Fruit fly (Drosophila melanogaster): ENCODE results near the gene CG5676.

DNA sequence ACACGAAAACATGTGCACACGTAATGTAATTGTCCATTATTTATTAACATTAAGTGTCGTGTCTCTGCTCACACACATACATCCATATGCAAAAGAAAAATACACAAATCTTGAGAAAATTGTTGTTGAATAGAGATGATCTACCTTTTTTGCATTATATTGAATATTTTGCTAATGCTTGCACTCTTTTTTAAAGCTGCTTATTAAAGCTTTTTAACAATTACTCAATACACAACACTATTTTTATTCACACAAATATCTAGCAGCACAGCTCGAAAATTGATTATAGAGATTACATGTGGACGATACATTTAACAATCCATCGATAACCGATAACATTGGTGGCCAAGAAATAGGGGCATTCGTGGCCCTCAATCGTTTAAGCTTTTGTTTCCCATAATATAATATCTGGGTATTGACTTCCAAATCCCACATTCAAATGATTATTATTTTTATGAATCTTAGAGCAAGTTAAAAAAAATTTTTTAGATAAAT, 36.4 kb upstream of the CG5676 start, which contains the start of gene Ufd4:
- TF ChIP-seq psq (optimal IDR thresholded peaks at IDR 0.05) (no peak), ttk (optimal IDR thresholded peaks at IDR 0.05) (no peak), Sin3A (optimal IDR thresholded peaks at IDR 0.05) (no peak), h (optimal IDR thresholded peaks at IDR 0.05) (no peak), insv (optimal IDR thresholded peaks at IDR 0.05) (no peak)
